Worm (Caenorhabditis elegans) whole organism, young adult: ENCODE data around the gene spi-1.

Experiments used
- C06A6.2 ChIP-seq: fragments of 200-800 bp; sonication (Bioruptor generic); conservative IDR thresholded peaks from 2 replicates; pipeline ENCODE4 v1.3.6; 2022; ENCODE audit warnings: missing genetic modification characterization, missing compliant biosample characterization
- F10E7.11 ChIP-seq: sonication (generic microtip); optimal IDR thresholded peaks from 2 replicates; lab custom pipeline; 2017; ENCODE audit warnings: mild to moderate bottlenecking, missing genetic modification characterization, moderate library complexity, missing compliant biosample characterization
- F22D6.2 ChIP-seq: sonication (generic microtip); optimal IDR thresholded peaks from 2 replicates; lab custom pipeline; 2016; ENCODE audit warnings: mild to moderate bottlenecking, missing genetic modification characterization, missing compliant biosample characterization
- F52B5.7 ChIP-seq: sonication (generic microtip); optimal IDR thresholded peaks from 2 replicates; lab custom pipeline; 2016; ENCODE audit warnings: mild to moderate bottlenecking, missing genetic modification characterization, missing compliant biosample characterization
- F57A8.1 ChIP-seq: fragments of 200-800 bp; sonication (Bioruptor generic); optimal IDR thresholded peaks from 2 replicates; lab custom pipeline; 2018; ENCODE audit warnings: mild to moderate bottlenecking, missing genetic modification characterization, moderate library complexity, missing compliant biosample characterization
- F57C9.4 ChIP-seq: sonication (generic microtip); optimal IDR thresholded peaks from 2 replicates; lab custom pipeline; 2017; ENCODE audit warnings: mild to moderate bottlenecking, missing genetic modification characterization, missing compliant biosample characterization
- K11D2.4 ChIP-seq: fragments of 200-800 bp; sonication (Bioruptor generic); IDR thresholded peaks from 2 replicates; pipeline ENCODE4 v1.3.6; 2022; ENCODE audit warnings: missing genetic modification reagents, missing genetic modification characterization, missing compliant biosample characterization
- Y56A3A.18 ChIP-seq: fragments of 200-800 bp; sonication (Bioruptor generic); IDR thresholded peaks from 2 replicates; pipeline ENCODE4 v1.3.6; 2022; ENCODE audit warnings: missing genetic modification reagents, missing genetic modification characterization, missing compliant biosample characterization
- Y79H2A.3 ChIP-seq: fragments of 200-800 bp; sonication (Bioruptor generic); conservative IDR thresholded peaks from 2 replicates; pipeline ENCODE4 v1.3.6; 2022; ENCODE audit warnings: missing genetic modification reagents, missing genetic modification characterization, missing compliant biosample characterization
- ama-1 ChIP-seq, 3 experiments: fragments of 150-350 bp in 1 of 3; sonication (generic microtip) in 2 of 3; optimal IDR thresholded peaks; 2 replicates each; lab custom pipeline; 2014 to 2018; ENCODE audit warnings: missing biosample characterization in 2 of 3, missing genetic modification characterization in 2 of 3, missing genetic modification reagents in 2 of 3
- aptf-3 ChIP-seq: fragments of 200-800 bp; sonication (Bioruptor generic); IDR thresholded peaks from 2 replicates; pipeline ENCODE4 v1.3.6; 2022; ENCODE audit warnings: missing genetic modification characterization, missing compliant biosample characterization
- attf-5 ChIP-seq: fragments of 200-800 bp; sonication (Bioruptor generic); optimal IDR thresholded peaks from 2 replicates; lab custom pipeline; 2018; ENCODE audit warnings: mild to moderate bottlenecking, missing genetic modification characterization, missing compliant biosample characterization
- bed-1 ChIP-seq: fragments of 200-800 bp; sonication (Bioruptor generic); IDR thresholded peaks from 2 replicates; pipeline ENCODE4 v1.3.6; 2022; ENCODE audit warnings: missing genetic modification reagents, missing genetic modification characterization, missing compliant biosample characterization
- ccch-3 ChIP-seq: fragments of 200-800 bp; sonication (Bioruptor generic); optimal IDR thresholded peaks from 2 replicates; lab custom pipeline; 2018; ENCODE audit warnings: mild to moderate bottlenecking, missing genetic modification characterization, missing compliant biosample characterization
- ceh-100 ChIP-seq: fragments of 200-800 bp; sonication (Bioruptor generic); IDR thresholded peaks from 2 replicates; pipeline ENCODE4 v1.3.6; 2022; ENCODE audit warnings: missing genetic modification reagents, missing genetic modification characterization, missing compliant biosample characterization
- chd-7 ChIP-seq: sonication (generic microtip); optimal IDR thresholded peaks from 2 replicates; lab custom pipeline; 2016; ENCODE audit warnings: mild to moderate bottlenecking, missing genetic modification characterization, moderate library complexity, missing compliant biosample characterization
- dox-1 ChIP-seq: fragments of 200-800 bp; sonication (Bioruptor generic); IDR thresholded peaks from 2 replicates; pipeline ENCODE4 v1.3.6; 2022; ENCODE audit warnings: missing genetic modification reagents, missing genetic modification characterization, missing compliant biosample characterization
- dpl-1 ChIP-seq: fragments of 150-350 bp; optimal IDR thresholded peaks from 2 replicates; lab custom pipeline; 2014; ENCODE audit warnings: missing biosample characterization, missing genetic modification reagents, missing genetic modification characterization
- efl-1 ChIP-seq: fragments of 150-350 bp; optimal IDR thresholded peaks from 2 replicates; lab custom pipeline; 2014; ENCODE audit warnings: missing biosample characterization, missing genetic modification reagents, missing genetic modification characterization
- fkh-3 ChIP-seq: sonication (generic microtip); optimal IDR thresholded peaks from 2 replicates; lab custom pipeline; 2016; ENCODE audit warnings: mild to moderate bottlenecking, missing genetic modification characterization, missing compliant biosample characterization
- gei-17 ChIP-seq: fragments of 200-800 bp; sonication (Bioruptor generic); optimal IDR thresholded peaks from 2 replicates; lab custom pipeline; 2018; ENCODE audit warnings: mild to moderate bottlenecking, missing genetic modification characterization, missing compliant biosample characterization
- him-1 ChIP-seq: sonication (generic microtip); optimal IDR thresholded peaks from 2 replicates; lab custom pipeline; 2016; ENCODE audit warnings: missing genotype, missing genetic modification reagents, missing genetic modification characterization, missing compliant biosample characterization
- let-526 ChIP-seq: fragments of 200-800 bp; sonication (Bioruptor generic); IDR thresholded peaks from 2 replicates; pipeline ENCODE4 v1.3.6; 2022; ENCODE audit warnings: missing genetic modification reagents, missing genetic modification characterization, missing compliant biosample characterization
- lin-26 ChIP-seq: fragments of 200-800 bp; sonication (Bioruptor generic); IDR thresholded peaks from 2 replicates; pipeline ENCODE4 v1.3.6; 2022; ENCODE audit warnings: missing genetic modification reagents, missing genetic modification characterization, missing compliant biosample characterization
- lin-35 ChIP-seq, 3 experiments: fragments of 150-350 bp in 2 of 3; sonication (generic microtip) in 1 of 3; optimal IDR thresholded peaks; 2 replicates each; lab custom pipeline; 2014 to 2018; ENCODE audit warnings: missing biosample characterization in 3 of 3, missing genetic modification characterization in 3 of 3, missing genetic modification reagents in 3 of 3
- lin-40 ChIP-seq: sonication (generic microtip); optimal IDR thresholded peaks from 2 replicates; lab custom pipeline; 2016; ENCODE audit warnings: missing genetic modification characterization, mild to moderate bottlenecking, missing compliant biosample characterization, missing genotype, missing genetic modification reagents
- lir-1 ChIP-seq: fragments of 200-800 bp; sonication (Bioruptor generic); conservative IDR thresholded peaks from 2 replicates; pipeline ENCODE4 v1.3.6; 2022; ENCODE audit warnings: missing genetic modification reagents, missing genetic modification characterization, missing compliant biosample characterization
- lsl-1 ChIP-seq: fragments of 200-800 bp; sonication (Bioruptor generic); optimal IDR thresholded peaks from 2 replicates; lab custom pipeline; 2018; ENCODE audit warnings: mild to moderate bottlenecking, missing genetic modification characterization, moderate library complexity, missing compliant biosample characterization
- lsy-27 ChIP-seq: sonication (generic microtip); optimal IDR thresholded peaks from 2 replicates; lab custom pipeline; 2017; ENCODE audit warnings: missing genetic modification characterization, mild to moderate bottlenecking, missing compliant biosample characterization, antibody characterized with exemption, missing genotype, borderline replicate concordance; ENCODE audit not compliant: insufficient read depth
- madf-3 ChIP-seq: fragments of 200-800 bp; sonication (Bioruptor generic); IDR thresholded peaks from 2 replicates; pipeline ENCODE4 v1.3.6; 2022; ENCODE audit warnings: missing genetic modification reagents, missing genetic modification characterization, missing compliant biosample characterization
- mcd-1 ChIP-seq: fragments of 200-800 bp; sonication (Bioruptor generic); IDR thresholded peaks from 2 replicates; pipeline ENCODE4 v1.3.6; 2022; ENCODE audit warnings: missing genetic modification reagents, missing genetic modification characterization, missing compliant biosample characterization
- mel-28 ChIP-seq: sonication (generic microtip); optimal IDR thresholded peaks from 2 replicates; lab custom pipeline; 2016; ENCODE audit warnings: borderline replicate concordance, mild to moderate bottlenecking, missing genetic modification characterization, missing compliant biosample characterization
- nfya-1 ChIP-seq: sonication (generic microtip); optimal IDR thresholded peaks from 2 replicates; lab custom pipeline; 2017; ENCODE audit warnings: antibody characterized with exemption, missing compliant biosample characterization, missing genetic modification characterization, borderline replicate concordance; ENCODE audit not compliant: insufficient read depth
- nhr-179 ChIP-seq: sonication (generic microtip); optimal IDR thresholded peaks from 2 replicates; lab custom pipeline; 2016; ENCODE audit warnings: mild to moderate bottlenecking, missing genetic modification characterization, missing compliant biosample characterization
- nhr-90 ChIP-seq: sonication (generic microtip); optimal IDR thresholded peaks from 2 replicates; lab custom pipeline; 2016; ENCODE audit warnings: missing genotype, mild to moderate bottlenecking, missing genetic modification characterization, missing compliant biosample characterization
- pha-4 ChIP-seq: fragments of 150-350 bp; sonication (generic microtip); optimal IDR thresholded peaks from 2 replicates; lab custom pipeline; 2014; ENCODE audit warnings: missing biosample characterization, missing genetic modification reagents, missing genetic modification characterization
- repo-1 ChIP-seq: sonication (generic microtip); optimal IDR thresholded peaks from 2 replicates; lab custom pipeline; 2017; ENCODE audit warnings: mild to moderate bottlenecking, missing genetic modification characterization, missing compliant biosample characterization
- rpc-1 ChIP-seq, 2 experiments: fragments of 150-350 bp in 1 of 2; sonication (generic microtip) in 1 of 2; optimal IDR thresholded peaks; 2 replicates each; lab custom pipeline; 2014 to 2018; ENCODE audit warnings: missing biosample characterization in 1 of 2, missing genetic modification characterization in 1 of 2, missing genetic modification reagents in 1 of 2, missing genotype in 1 of 2
- snpc-1.1 ChIP-seq: sonication (generic microtip); optimal IDR thresholded peaks from 2 replicates; lab custom pipeline; 2017; ENCODE audit warnings: missing genetic modification characterization, mild to moderate bottlenecking, missing compliant biosample characterization, antibody characterized with exemption, moderate library complexity, missing genotype, missing genetic modification reagents; ENCODE audit not compliant: insufficient read depth
- snpc-1.3 ChIP-seq: sonication (generic microtip); optimal IDR thresholded peaks from 2 replicates; lab custom pipeline; 2017; ENCODE audit warnings: missing genetic modification characterization, mild to moderate bottlenecking, missing compliant biosample characterization, antibody characterized with exemption, moderate library complexity, missing genotype, missing genetic modification reagents; ENCODE audit not compliant: insufficient read depth
- unc-130 ChIP-seq: sonication (generic microtip); optimal IDR thresholded peaks from 2 replicates; lab custom pipeline; 2016; ENCODE audit warnings: missing genetic modification reagents, missing genetic modification characterization, missing compliant biosample characterization
- unc-62 ChIP-seq: fragments of 150-350 bp; optimal IDR thresholded peaks from 2 replicates; lab custom pipeline; 2014; ENCODE audit warnings: missing biosample characterization, missing genetic modification reagents, missing genetic modification characterization
- zim-3 ChIP-seq: sonication (generic microtip); optimal IDR thresholded peaks from 2 replicates; lab custom pipeline; 2017; ENCODE audit warnings: mild to moderate bottlenecking, missing genetic modification characterization, moderate library complexity, missing compliant biosample characterization
- ztf-18 ChIP-seq: sonication (generic microtip); optimal IDR thresholded peaks from 2 replicates; lab custom pipeline; 2016; ENCODE audit warnings: missing genotype, mild to moderate bottlenecking, missing genetic modification characterization, missing compliant biosample characterization
- ztf-26 ChIP-seq: sonication (generic microtip); optimal IDR thresholded peaks from 2 replicates; lab custom pipeline; 2017; ENCODE audit warnings: missing genetic modification characterization, missing compliant biosample characterization
- ztf-28 ChIP-seq: fragments of 200-800 bp; sonication (Bioruptor generic); IDR thresholded peaks from 2 replicates; pipeline ENCODE4 v1.3.6; 2022; ENCODE audit warnings: missing genetic modification reagents, missing genetic modification characterization, missing compliant biosample characterization

Gene spi-1

ce11 chrII:7478487-7479234 is 17.4 kb upstream of the spi-1 start, which contains the start of the genes aka-1 and ubc-6 (continued):
- TF ChIP-seq snpc-1.3 (tag; lab: Kevin White, UChicago) (peak; percentile 41), K11D2.4 (GFP tag; lab: Robert Waterston, UW) (peak; percentile 94), F57C9.4 (no peak), zim-3 (peak; percentile 49), unc-130 (peak; percentile 83), attf-5 (peak; percentile 96), madf-3 (peak; percentile 87), F57A8.1 (GFP tag; lab: Kevin White, UChicago) (peak; percentile 19), nhr-90 (tag; lab: Kevin White, UChicago) (peak; percentile 77), lsl-1 (GFP tag; lab: Kevin White, UChicago) (peak; percentile 81), pha-4 (no peak), lin-40 (tag; lab: Kevin White, UChicago) (peak; percentile 95), nhr-179 (no peak), F22D6.2 (tag; lab: Kevin White, UChicago) (peak; percentile 39), ztf-26 (tag; lab: Kevin White, UChicago) (peak; percentile 73), mel-28 (tag; lab: Kevin White, UChicago) (no peak), Y79H2A.3 (GFP tag; lab: Robert Waterston, UW) (peak; percentile 95), fkh-3 (tag; lab: Kevin White, UChicago) (no peak), let-526 (GFP tag; lab: Robert Waterston, UW) (peak; percentile 91), lsy-27 (peak; percentile 55), ztf-18 (tag; lab: Kevin White, UChicago) (peak; percentile 88), lin-26 (GFP tag; lab: Robert Waterston, UW) (peak; percentile 94), lir-1 (GFP tag; lab: Robert Waterston, UW) (peak; percentile 91), F52B5.7 (tag; lab: Kevin White, UChicago) (peak; percentile 54), mcd-1 (GFP tag; lab: Robert Waterston, UW) (peak; percentile 96), repo-1 (tag; lab: Kevin White, UChicago) (peak; percentile 22), Y56A3A.18 (GFP tag; lab: Robert Waterston, UW) (peak; percentile 93; the same call in 1 of the 2 replicates), F10E7.11 (tag; lab: Kevin White, UChicago) (no peak), ccch-3 (GFP tag; lab: Kevin White, UChicago) (no peak), aptf-3 (GFP tag; lab: Robert Waterston, UW) (no peak), chd-7 (tag; lab: Kevin White, UChicago) (peak; percentile 71), dpl-1 (GFP tag; lab: Kevin White, UChicago) (peak; percentile 34), bed-1 (peak; percentile 70; the same call in 1 of the 2 replicates), snpc-1.1 (tag; lab: Kevin White, UChicago) (peak; percentile 35), lin-35 (GFP tag; optimal IDR thresholded peaks at IDR 0.05; lab: Kevin White, UChicago) (peak in 1 of 3 experiments; percentile 70), rpc-1 (optimal IDR thresholded peaks at IDR 0.05; lab: Kevin White, UChicago) (peak; percentile 40), rpc-1 (tag; optimal IDR thresholded peaks at IDR 0.05; lab: Kevin White, UChicago) (no peak), unc-62 (no peak), ama-1 (optimal IDR thresholded peaks at IDR 0.05; lab: Kevin White, UChicago) (no peak), ama-1 (GFP tag; optimal IDR thresholded peaks at IDR 0.05; lab: Kevin White, UChicago) (no peak), nfya-1 (tag; lab: Kevin White, UChicago) (no peak), him-1 (tag; lab: Kevin White, UChicago) (peak; percentile 6), C06A6.2 (GFP tag; lab: Robert Waterston, UW) (peak; percentile 97), ztf-28 (peak; percentile 92), efl-1 (GFP tag; lab: Kevin White, UChicago) (peak; percentile 54), ceh-100 (GFP tag; lab: Robert Waterston, UW) (peak; percentile 98), dox-1 (GFP tag; lab: Robert Waterston, UW) (peak; percentile 98), gei-17 (GFP tag; lab: Kevin White, UChicago) (peak; percentile 66)
